Worm (Caenorhabditis elegans) whole organism, mixed stage, embryonic: ENCODE results near the gene ule-3.

Experiments used
- M03D4.4 ChIP-seq: sonication (generic microtip); optimal IDR thresholded peaks from 2 replicates; lab custom pipeline; 2017; ENCODE audit warnings: mild to moderate bottlenecking, missing genetic modification characterization, missing compliant biosample characterization
- bed-3 ChIP-seq: fragments of 200-800 bp; sonication (Bioruptor generic); optimal IDR thresholded peaks from 3 replicates; lab custom pipeline; 2018; ENCODE audit warnings: mild to moderate bottlenecking, missing genetic modification characterization, moderate library complexity, missing compliant biosample characterization
- blmp-1 ChIP-seq: fragments of 150-350 bp; optimal IDR thresholded peaks from 2 replicates; lab custom pipeline; 2014; ENCODE audit warnings: missing biosample characterization, missing genetic modification characterization
- ceh-39 ChIP-seq: fragments of 150-350 bp; optimal IDR thresholded peaks from 2 replicates; lab custom pipeline; 2014; ENCODE audit warnings: missing biosample characterization, missing genetic modification characterization
- ceh-43 ChIP-seq: fragments of 200-800 bp; sonication (Bioruptor generic); optimal IDR thresholded peaks from 2 replicates; lab custom pipeline; 2018; ENCODE audit warnings: mild to moderate bottlenecking, missing genetic modification characterization, moderate library complexity, missing compliant biosample characterization
- ceh-83 ChIP-seq: fragments of 200-800 bp; sonication (Bioruptor generic); optimal IDR thresholded peaks from 2 replicates; lab custom pipeline; 2018; ENCODE audit warnings: mild to moderate bottlenecking, missing genetic modification characterization, missing compliant biosample characterization
- ces-1 ChIP-seq: fragments of 150-350 bp; optimal IDR thresholded peaks from 2 replicates; lab custom pipeline; 2014; ENCODE audit warnings: missing biosample characterization, missing genetic modification reagents, missing genetic modification characterization
- cnd-1 ChIP-seq: fragments of 200-800 bp; sonication (Bioruptor generic); optimal IDR thresholded peaks from 2 replicates; lab custom pipeline; 2018; ENCODE audit warnings: mild to moderate bottlenecking, missing genetic modification characterization, missing compliant biosample characterization
- drap-1 ChIP-seq: fragments of 200-800 bp; sonication (Bioruptor generic); optimal IDR thresholded peaks from 3 replicates; lab custom pipeline; 2018; ENCODE audit warnings: mild to moderate bottlenecking, missing genetic modification characterization, missing compliant biosample characterization
- elt-1 ChIP-seq: sonication (generic microtip); optimal IDR thresholded peaks from 2 replicates; lab custom pipeline; 2017; ENCODE audit warnings: missing genetic modification characterization, mild to moderate bottlenecking, missing compliant biosample characterization, antibody characterized with exemption, moderate library complexity, borderline replicate concordance; ENCODE audit not compliant: insufficient read depth
- elt-3 ChIP-seq: fragments of 150-350 bp; optimal IDR thresholded peaks from 2 replicates; lab custom pipeline; 2014; ENCODE audit warnings: missing biosample characterization, missing genetic modification characterization
- flh-1 ChIP-seq: fragments of 200-800 bp; sonication (Bioruptor generic); optimal IDR thresholded peaks from 2 replicates; lab custom pipeline; 2018; ENCODE audit warnings: mild to moderate bottlenecking, missing genetic modification characterization, moderate library complexity, missing compliant biosample characterization
- ham-2 ChIP-seq: fragments of 200-800 bp; sonication (Bioruptor generic); optimal IDR thresholded peaks from 2 replicates; lab custom pipeline; 2018; ENCODE audit warnings: mild to moderate bottlenecking, missing genetic modification characterization, missing compliant biosample characterization
- hlh-1 ChIP-seq: fragments of 150-350 bp; optimal IDR thresholded peaks from 2 replicates; lab custom pipeline; 2014; ENCODE audit warnings: missing biosample characterization, missing genetic modification reagents, missing genetic modification characterization
- lin-13 ChIP-seq: fragments of 150-350 bp; optimal IDR thresholded peaks from 2 replicates; lab custom pipeline; 2014; ENCODE audit warnings: missing biosample characterization, missing genetic modification characterization
- lin-32 ChIP-seq: fragments of 200-800 bp; sonication (Bioruptor generic); optimal IDR thresholded peaks from 2 replicates; lab custom pipeline; 2018; ENCODE audit warnings: mild to moderate bottlenecking, missing genetic modification characterization, missing compliant biosample characterization
- lsy-2 ChIP-seq: fragments of 150-350 bp; optimal IDR thresholded peaks from 2 replicates; lab custom pipeline; 2014; ENCODE audit warnings: missing biosample characterization, missing genetic modification characterization
- mab-5 ChIP-seq: fragments of 150-350 bp; optimal IDR thresholded peaks from 2 replicates; lab custom pipeline; 2014; ENCODE audit warnings: missing biosample characterization, missing genetic modification characterization
- mep-1 ChIP-seq: fragments of 150-350 bp; optimal IDR thresholded peaks from 2 replicates; lab custom pipeline; 2017; ENCODE audit warnings: missing biosample characterization, missing genetic modification reagents, missing genetic modification characterization, inconsistent platforms
- mls-2 ChIP-seq: sonication (generic microtip); optimal IDR thresholded peaks from 2 replicates; lab custom pipeline; 2016; ENCODE audit warnings: mild to moderate bottlenecking, missing genetic modification characterization, moderate library complexity, missing compliant biosample characterization
- nhr-12 ChIP-seq: fragments of 150-350 bp; optimal IDR thresholded peaks from 2 replicates; lab custom pipeline; 2014; ENCODE audit warnings: missing biosample characterization, missing genetic modification characterization
- nhr-2 ChIP-seq: fragments of 150-350 bp; optimal IDR thresholded peaks from 2 replicates; lab custom pipeline; 2014; ENCODE audit warnings: missing biosample characterization, missing genetic modification characterization
- nhr-237 ChIP-seq: fragments of 150-350 bp; optimal IDR thresholded peaks from 2 replicates; lab custom pipeline; 2014; ENCODE audit warnings: missing biosample characterization, missing genetic modification characterization
- nhr-28 ChIP-seq: fragments of 150-350 bp; optimal IDR thresholded peaks from 2 replicates; lab custom pipeline; 2014; ENCODE audit warnings: missing biosample characterization, missing genetic modification characterization
- nhr-76 ChIP-seq: sonication (generic microtip); optimal IDR thresholded peaks from 2 replicates; lab custom pipeline; 2017; ENCODE audit warnings: missing biosample characterization, missing genetic modification characterization
- pha-4 ChIP-seq: fragments of 150-350 bp; optimal IDR thresholded peaks from 2 replicates; lab custom pipeline; 2018; ENCODE audit warnings: missing biosample characterization, missing genetic modification reagents, missing genetic modification characterization
- sem-2 ChIP-seq: fragments of 200-800 bp; sonication (Bioruptor generic); optimal IDR thresholded peaks from 2 replicates; lab custom pipeline; 2018; ENCODE audit warnings: mild to moderate bottlenecking, missing genetic modification characterization, missing compliant biosample characterization
- snpc-4 ChIP-seq: fragments of 150-350 bp; optimal IDR thresholded peaks from 2 replicates; lab custom pipeline; 2014; ENCODE audit warnings: missing biosample characterization, missing genetic modification characterization
- sptf-1 ChIP-seq: sonication (generic microtip); optimal IDR thresholded peaks from 2 replicates; lab custom pipeline; 2017; ENCODE audit warnings: mild to moderate bottlenecking, missing genetic modification characterization, moderate library complexity, missing compliant biosample characterization
- tbx-8 ChIP-seq: fragments of 200-800 bp; sonication (Bioruptor generic); optimal IDR thresholded peaks from 2 replicates; lab custom pipeline; 2018; ENCODE audit warnings: mild to moderate bottlenecking, missing genetic modification characterization, moderate library complexity, missing compliant biosample characterization
- unc-120 ChIP-seq: sonication (generic microtip); optimal IDR thresholded peaks from 2 replicates; lab custom pipeline; 2017; ENCODE audit warnings: missing genetic modification characterization, missing compliant biosample characterization; ENCODE audit not compliant: poor library complexity, severe bottlenecking
- unc-39 ChIP-seq: fragments of 150-350 bp; optimal IDR thresholded peaks from 2 replicates; lab custom pipeline; 2014; ENCODE audit warnings: missing biosample characterization, missing genetic modification characterization
- unc-62 ChIP-seq: fragments of 150-350 bp; optimal IDR thresholded peaks from 2 replicates; lab custom pipeline; 2014; ENCODE audit warnings: missing biosample characterization, missing genetic modification reagents, missing genetic modification characterization
- zip-8 ChIP-seq: fragments of 150-350 bp; optimal IDR thresholded peaks from 2 replicates; lab custom pipeline; 2014; ENCODE audit warnings: missing biosample characterization, missing genetic modification characterization
- ztf-11 ChIP-seq: fragments of 150-350 bp; optimal IDR thresholded peaks from 2 replicates; lab custom pipeline; 2014; ENCODE audit warnings: missing biosample characterization, missing genetic modification characterization

ule-3 gene

DNA sequence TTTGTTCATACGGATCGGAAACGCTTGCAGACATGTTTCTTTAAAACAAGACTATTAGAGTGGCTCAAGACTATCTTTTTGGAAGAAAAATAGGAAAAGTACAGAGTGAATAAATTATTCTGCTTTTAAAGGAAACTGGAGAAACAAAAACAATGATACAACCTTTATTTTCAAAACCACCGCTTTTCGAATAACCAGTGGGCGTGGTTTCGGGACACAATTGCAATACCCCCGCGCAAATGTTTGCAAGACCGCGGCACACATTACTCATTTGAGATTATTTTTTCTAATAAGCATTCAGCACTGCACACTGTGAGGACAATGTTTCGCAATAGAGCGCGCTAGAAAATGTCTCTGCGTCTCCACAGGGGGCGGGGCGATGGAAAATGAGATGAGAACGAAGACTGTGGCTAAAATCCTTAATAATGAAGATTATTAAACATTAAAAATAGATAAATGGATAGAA is 14.3 kb downstream of the ule-3 start, which contains the start of gene plrg-1:
plrg-1 (minus strand) TSS at position 51 of the 466 bp plus-strand sequence.
- TF ChIP-seq drap-1 (GFP tag; lab: Kevin White, UChicago) (peak; percentile 90), lsy-2 (tag; lab: Kevin White, UChicago) (peak; percentile 76), zip-8 (tag; lab: Kevin White, UChicago) (no peak), ceh-43 (peak; percentile 88), snpc-4 (no peak), nhr-12 (tag; lab: Kevin White, UChicago) (peak; percentile 77), mab-5 (peak; percentile 76), ztf-11 (tag; lab: Kevin White, UChicago) (peak; percentile 93), M03D4.4 (tag; lab: Kevin White, UChicago) (peak; percentile 88), unc-120 (tag; lab: Kevin White, UChicago) (peak; percentile 80), nhr-76 (tag; lab: Kevin White, UChicago) (peak; percentile 78), mep-1 (tag; lab: Kevin White, UChicago) (peak; percentile 94), sptf-1 (peak; percentile 94), nhr-28 (tag; lab: Kevin White, UChicago) (no peak), blmp-1 (peak; percentile 11), cnd-1 (peak; percentile 89), hlh-1 (tag; lab: Kevin White, UChicago) (peak; percentile 71), nhr-237 (tag; lab: Kevin White, UChicago) (peak; percentile 79), ham-2 (peak; percentile 90), lin-13 (tag; lab: Kevin White, UChicago) (peak; percentile 89), pha-4 (peak; percentile 95), ces-1 (GFP tag; lab: Kevin White, UChicago) (peak; percentile 74), unc-62 (GFP tag; lab: Kevin White, UChicago) (peak; percentile 25), ceh-39 (tag; lab: Kevin White, UChicago) (peak; percentile 1), unc-39 (tag; lab: Kevin White, UChicago) (peak; percentile 49), ceh-83 (GFP tag; lab: Kevin White, UChicago) (peak; percentile 48), lin-32 (peak; percentile 79), elt-3 (tag; lab: Kevin White, UChicago) (no peak), sem-2 (GFP tag; lab: Kevin White, UChicago) (peak; percentile 47), nhr-2 (tag; lab: Kevin White, UChicago) (peak; percentile 40), tbx-8 (GFP tag; lab: Kevin White, UChicago) (no peak), bed-3 (GFP tag; lab: Kevin White, UChicago) (peak; percentile 67), mls-2 (tag; lab: Kevin White, UChicago) (peak; percentile 93), elt-1 (tag; lab: Kevin White, UChicago) (peak; percentile 33), flh-1 (GFP tag; lab: Kevin White, UChicago) (peak; percentile 58)

DNA sequence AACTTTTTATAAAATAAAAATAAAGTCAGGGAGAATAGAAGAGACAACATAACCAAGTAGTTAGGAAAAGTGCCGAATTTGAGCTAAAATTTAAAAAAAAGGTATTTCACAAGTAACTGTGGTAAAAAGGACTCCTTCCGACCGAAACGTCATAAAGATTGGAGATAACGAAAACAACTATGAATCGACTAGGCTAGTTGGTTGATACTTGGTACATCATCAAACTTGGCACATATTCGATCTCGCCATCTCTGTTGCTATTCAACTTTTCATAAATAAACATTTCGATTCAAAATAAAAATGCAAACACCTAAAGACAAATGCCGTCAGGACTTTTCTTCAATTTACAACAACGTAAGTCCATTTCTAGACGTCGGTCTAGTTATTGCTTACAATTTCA is 18.2 kb downstream of the ule-3 start, which contains the start of gene C29A12.22:
C29A12.22 (plus strand) TSS at position 301 of the 400 bp plus-strand sequence.
- no peak for TF ChIP-seq nhr-76 (tag; lab: Kevin White, UChicago)
- TF ChIP-seq, all 35 proteins: peak for 0

DNA sequence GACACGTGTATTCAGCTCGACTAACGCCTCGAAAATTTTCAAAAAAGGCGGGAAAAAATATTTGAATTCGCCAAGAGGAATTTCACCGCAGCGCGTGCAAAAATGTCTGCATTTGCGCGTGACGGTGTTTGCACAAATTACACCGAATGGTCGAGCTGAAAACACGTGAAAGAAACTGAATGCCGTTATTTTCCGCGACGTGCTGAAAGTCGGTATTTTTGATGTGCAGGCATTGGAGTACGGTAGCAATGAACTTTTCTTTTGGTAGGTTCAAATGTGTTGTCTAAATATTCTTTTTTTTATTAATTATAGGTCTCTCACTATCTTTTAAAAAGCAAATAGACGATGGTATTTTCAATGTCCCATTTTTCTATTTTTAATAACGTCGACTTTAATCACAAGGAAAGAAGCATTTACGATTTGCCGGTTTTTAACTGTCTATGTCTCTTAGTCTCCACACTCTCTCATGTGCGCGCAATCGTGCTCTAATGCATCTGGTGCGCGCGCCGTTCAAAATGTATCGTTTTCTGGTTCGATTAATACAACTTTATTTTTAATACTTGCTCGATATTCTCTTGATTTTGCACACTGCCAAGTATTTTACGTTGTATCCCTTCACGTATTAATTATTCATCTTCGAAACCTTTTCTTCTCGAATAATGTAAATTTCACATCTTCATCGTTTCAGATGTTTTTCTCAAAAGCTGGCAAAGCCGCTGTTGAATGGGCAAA is 20.0 kb downstream of the ule-3 start, which contains the start of the genes C29A12.1 and lig-1:
C29A12.1 (minus strand) TSS at position 63 of the 732 bp plus-strand sequence.
lig-1 (plus strand) TSS at position 682 of the 732 bp plus-strand sequence.
- no peak for TF ChIP-seq unc-120 (tag; lab: Kevin White, UChicago)
- peak; percentile 27 for TF ChIP-seq mep-1 (tag; lab: Kevin White, UChicago)
- TF ChIP-seq nhr-12 (tag; lab: Kevin White, UChicago): no peak
- TF ChIP-seq lin-13 (tag; lab: Kevin White, UChicago): no peak
- no peak for TF ChIP-seq nhr-2 (tag; lab: Kevin White, UChicago)
- TF ChIP-seq ceh-39 (tag; lab: Kevin White, UChicago): peak; percentile 81
- no peak for TF ChIP-seq elt-1 (tag; lab: Kevin White, UChicago)
- no peak for TF ChIP-seq unc-39 (tag; lab: Kevin White, UChicago)
